Worm (Caenorhabditis elegans) whole organism, L1 larva: ENCODE data around the gene nhr-170.
"Not testable (repeated sequence)": the region's sequence is repeated elsewhere in the genome, so short reads cannot be mapped to it uniquely, and the experiment has no call there.

Source experiments
- C04F5.9 ChIP-seq: sonication (generic microtip); optimal IDR thresholded peaks from 2 replicates; lab custom pipeline; 2016; ENCODE audit warnings: missing genetic modification characterization, missing compliant biosample characterization
- C34B4.2 ChIP-seq: sonication (generic microtip); optimal IDR thresholded peaks from 2 replicates; lab custom pipeline; 2017; ENCODE audit warnings: mild to moderate bottlenecking, missing genetic modification characterization, missing compliant biosample characterization
- aha-1 ChIP-seq: fragments of 150-350 bp; optimal IDR thresholded peaks from 2 replicates; lab custom pipeline; 2014; ENCODE audit warnings: missing biosample characterization, missing genetic modification characterization
- ceh-8 ChIP-seq: fragments of 200-800 bp; sonication (Bioruptor generic); optimal IDR thresholded peaks from 2 replicates; lab custom pipeline; 2018; ENCODE audit warnings: mild to moderate bottlenecking, missing genetic modification characterization, moderate library complexity, missing compliant biosample characterization
- ceh-82 ChIP-seq, 3 experiments: fragments of 150-350 bp in 1 of 3; sonication (generic microtip) in 2 of 3; optimal IDR thresholded peaks; 2 replicates each; lab custom pipeline; 2014 to 2017; ENCODE audit warnings: missing biosample characterization in 3 of 3, missing genetic modification characterization in 3 of 3
- ceh-90 ChIP-seq: sonication (generic microtip); optimal IDR thresholded peaks from 2 replicates; lab custom pipeline; 2016; ENCODE audit warnings: missing genetic modification characterization, missing compliant biosample characterization
- ces-1 ChIP-seq: fragments of 150-350 bp; optimal IDR thresholded peaks from 2 replicates; lab custom pipeline; 2014; ENCODE audit warnings: missing biosample characterization, missing genetic modification reagents, missing genetic modification characterization
- efl-1 ChIP-seq, 4 experiments: fragments of 150-350 bp; optimal IDR thresholded peaks in 3 of 4; peaks in 1 of 4; 1 replicate in 1 of 4; 2 replicates in 3 of 4; lab custom pipeline; 2014; ENCODE audit warnings: missing biosample characterization in 2 of 4, missing genetic modification characterization in 2 of 4, missing genetic modification reagents in 2 of 4
- efl-3 ChIP-seq: fragments of 200-800 bp; sonication (Bioruptor generic); optimal IDR thresholded peaks from 2 replicates; lab custom pipeline; 2018; ENCODE audit warnings: mild to moderate bottlenecking, missing genetic modification characterization, missing compliant biosample characterization
- egl-13 ChIP-seq: sonication (generic microtip); optimal IDR thresholded peaks from 2 replicates; lab custom pipeline; 2016; ENCODE audit warnings: missing genotype, missing genetic modification reagents, missing genetic modification characterization, missing compliant biosample characterization
- elt-2 ChIP-seq: sonication (generic microtip); optimal IDR thresholded peaks from 2 replicates; lab custom pipeline; 2016; ENCODE audit warnings: missing genetic modification characterization, mild to moderate bottlenecking, inconsistent platforms, missing compliant biosample characterization, missing genetic modification reagents
- fkh-4 ChIP-seq: sonication (generic microtip); optimal IDR thresholded peaks from 2 replicates; lab custom pipeline; 2016; ENCODE audit warnings: missing compliant biosample characterization, missing genetic modification characterization, borderline replicate concordance
- grh-1 ChIP-seq: fragments of 200-800 bp; sonication (Bioruptor generic); IDR thresholded peaks from 2 replicates; pipeline ENCODE4 v1.3.6; 2022; ENCODE audit warnings: missing genetic modification reagents, missing genetic modification characterization, missing compliant biosample characterization
- hlh-17 ChIP-seq: fragments of 200-800 bp; sonication (Bioruptor generic); optimal IDR thresholded peaks from 2 replicates; lab custom pipeline; 2018; ENCODE audit warnings: missing genetic modification characterization, mild to moderate bottlenecking, missing compliant biosample characterization, moderate library complexity, borderline replicate concordance
- lin-13 ChIP-seq: fragments of 150-350 bp; optimal IDR thresholded peaks from 2 replicates; lab custom pipeline; 2014; ENCODE audit warnings: missing biosample characterization, missing genetic modification reagents, missing genetic modification characterization
- mef-2 ChIP-seq: fragments of 150-350 bp; optimal IDR thresholded peaks from 2 replicates; lab custom pipeline; 2014; ENCODE audit warnings: missing biosample characterization, missing genetic modification characterization
- mep-1 ChIP-seq: fragments of 150-350 bp; optimal IDR thresholded peaks from 2 replicates; lab custom pipeline; 2014; ENCODE audit warnings: missing biosample characterization, missing genetic modification characterization
- nhr-11 ChIP-seq: fragments of 150-350 bp; optimal IDR thresholded peaks from 2 replicates; lab custom pipeline; 2014; ENCODE audit warnings: missing biosample characterization, missing genetic modification characterization
- nhr-237 ChIP-seq: fragments of 150-350 bp; optimal IDR thresholded peaks from 2 replicates; lab custom pipeline; 2014; ENCODE audit warnings: missing biosample characterization, missing genetic modification characterization
- nhr-47 ChIP-seq: sonication (generic microtip); optimal IDR thresholded peaks from 2 replicates; lab custom pipeline; 2016; ENCODE audit warnings: mild to moderate bottlenecking, missing genetic modification characterization, moderate library complexity, missing compliant biosample characterization
- nhr-90 ChIP-seq: sonication (generic microtip); optimal IDR thresholded peaks from 2 replicates; lab custom pipeline; 2016; ENCODE audit warnings: mild to moderate bottlenecking, missing genetic modification characterization, missing compliant biosample characterization; ENCODE audit not compliant: poor library complexity
- pax-3 ChIP-seq: fragments of 200-800 bp; sonication (Bioruptor generic); optimal IDR thresholded peaks from 2 replicates; lab custom pipeline; 2018; ENCODE audit warnings: mild to moderate bottlenecking, missing genetic modification characterization, moderate library complexity, missing compliant biosample characterization
- snu-23 ChIP-seq: sonication (generic microtip); optimal IDR thresholded peaks from 2 replicates; lab custom pipeline; 2016; ENCODE audit warnings: missing genetic modification characterization, missing compliant biosample characterization
- sox-4 ChIP-seq: sonication (generic microtip); optimal IDR thresholded peaks from 2 replicates; lab custom pipeline; 2016; ENCODE audit warnings: missing genetic modification characterization, missing compliant biosample characterization
- unc-98 ChIP-seq: fragments of 200-800 bp; sonication (Bioruptor generic); IDR thresholded peaks from 2 replicates; pipeline ENCODE4 v1.3.6; 2022; ENCODE audit warnings: missing genetic modification characterization, missing compliant biosample characterization
- xbp-1 ChIP-seq: sonication (generic microtip); optimal IDR thresholded peaks from 2 replicates; lab custom pipeline; 2016; ENCODE audit warnings: missing genetic modification characterization, missing compliant biosample characterization
- zip-4 ChIP-seq: fragments of 200-800 bp; sonication (Bioruptor generic); optimal IDR thresholded peaks from 2 replicates; lab custom pipeline; 2018; ENCODE audit warnings: mild to moderate bottlenecking, missing genetic modification characterization, moderate library complexity, missing compliant biosample characterization
- ztf-4 ChIP-seq: fragments of 150-350 bp; optimal IDR thresholded peaks from 2 replicates; lab custom pipeline; 2014; ENCODE audit warnings: missing biosample characterization, missing genetic modification characterization

nhr-170 gene

DNA sequence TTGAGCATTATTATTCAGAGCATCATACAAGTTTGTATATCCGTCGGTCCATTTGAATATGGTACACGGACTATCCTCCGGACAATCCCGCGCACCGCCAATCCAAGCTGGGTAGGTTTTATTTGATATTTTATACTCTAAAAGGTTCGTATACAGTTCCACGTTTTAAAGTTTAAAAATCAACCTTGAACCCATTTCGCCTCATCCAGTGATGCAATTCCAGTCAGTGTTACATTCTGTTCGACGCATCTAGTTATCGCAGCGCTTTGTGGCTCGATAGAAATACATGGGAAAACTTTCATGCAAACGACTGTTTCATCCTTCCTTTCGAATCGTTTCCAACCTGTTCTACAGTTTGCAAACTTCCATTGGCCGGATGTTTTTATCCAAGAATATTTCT is 30.7 kb downstream of the nhr-170 start:
- no peak for TF ChIP-seq nhr-237 (tag; lab: Kevin White, UChicago)
- no peak for TF ChIP-seq xbp-1
- no peak for TF ChIP-seq zip-4 (GFP tag; lab: Kevin White, UChicago)
- no peak for TF ChIP-seq nhr-47 (tag; lab: Kevin White, UChicago)
- no peak for TF ChIP-seq fkh-4 (tag; lab: Kevin White, UChicago)
- TF ChIP-seq unc-98 (GFP tag; lab: Robert Waterston, UW) = no peak
- no peak for TF ChIP-seq nhr-90

DNA sequence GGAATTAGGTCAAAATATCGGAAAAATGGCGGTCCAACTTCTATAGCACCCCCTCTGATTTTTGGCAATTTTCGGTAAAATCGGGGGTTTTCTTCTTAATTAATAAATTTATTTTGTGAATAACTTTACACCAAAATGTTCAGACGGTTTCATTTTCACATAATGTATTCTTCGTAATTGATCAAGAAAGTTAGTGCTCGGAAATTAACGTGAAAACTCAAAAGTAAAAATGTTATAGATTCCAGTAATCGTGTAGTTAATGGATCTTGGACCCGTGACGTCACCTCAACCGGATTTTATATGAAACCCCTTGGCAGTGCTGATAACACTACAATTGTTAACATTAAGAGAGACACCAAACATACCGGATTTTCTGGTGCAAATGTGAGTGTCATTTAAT is 38.6 kb downstream of the nhr-170 start, which contains the start of gene F11D11.22:
F11D11.22 (plus strand) TSS at position 301 of the 400 bp plus-strand sequence.
- not testable (repeated sequence) for TF ChIP-seq ces-1 (GFP tag; lab: Kevin White, UChicago); nhr-11; grh-1 (GFP tag; lab: Robert Waterston, UW)

DNA sequence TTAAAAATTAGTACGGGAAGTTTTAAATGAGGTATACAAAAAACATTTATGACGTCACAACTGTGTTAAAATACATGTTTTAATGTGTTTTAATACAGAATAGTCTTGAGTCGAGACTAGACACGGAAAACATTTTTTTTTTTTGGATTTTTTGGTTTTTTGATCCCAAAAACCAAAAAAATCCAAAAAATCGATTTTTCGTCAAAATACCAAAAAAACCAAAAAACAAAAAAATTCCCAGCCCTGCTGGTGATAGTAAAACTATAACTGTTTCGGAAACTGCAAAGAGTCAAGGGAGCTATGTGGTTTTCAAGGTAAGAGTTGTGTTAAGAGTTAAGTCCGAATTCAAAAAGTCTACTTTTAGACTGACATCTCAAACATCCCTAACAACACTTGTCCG is 39.5 kb downstream of the nhr-170 start, which contains the start of gene F11D11.4:
F11D11.4 (plus strand) TSS at position 301 of the 400 bp plus-strand sequence.
- TF ChIP-seq mep-1 (tag; lab: Kevin White, UChicago) (no peak), efl-1 (optimal IDR thresholded peaks at IDR 0.05; lab: Kevin White, UChicago) (no peak), efl-1 (GFP tag; optimal IDR thresholded peaks at IDR 0.05 in 1 of 2; lab: Kevin White, UChicago) (no peak)

DNA sequence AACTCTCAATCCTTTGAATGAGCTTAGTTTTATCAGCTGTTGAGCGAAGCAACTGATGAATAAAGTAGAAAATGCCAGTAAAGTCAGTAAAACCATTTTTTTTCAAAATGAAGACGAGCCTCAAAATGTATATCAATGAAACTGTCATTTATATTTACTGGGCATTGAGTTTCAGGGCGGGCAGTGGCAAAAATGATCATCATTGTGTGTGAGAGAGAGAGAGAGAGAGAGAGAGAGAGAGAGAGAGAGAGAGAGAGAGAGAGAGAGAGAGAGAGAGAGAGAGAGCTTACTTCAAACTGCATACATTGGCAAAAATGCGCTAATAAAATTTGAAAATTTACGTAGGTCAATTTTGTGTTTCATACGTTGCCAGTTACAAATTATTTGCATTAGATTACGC is 40.5 kb downstream of the nhr-170 start, which contains the start of gene F11D11.3:
F11D11.3 (minus strand) TSS at position 101 of the 400 bp plus-strand sequence.
- no peak for TF ChIP-seq ceh-90 (tag; lab: Kevin White, UChicago)
- no peak for TF ChIP-seq ces-1 (GFP tag; lab: Kevin White, UChicago)
- no peak for TF ChIP-seq ztf-4 (tag; lab: Kevin White, UChicago)
- TF ChIP-seq hlh-17 (GFP tag; lab: Kevin White, UChicago) = no peak
- TF ChIP-seq zip-4 (GFP tag; lab: Kevin White, UChicago) = no peak
- no peak for TF ChIP-seq elt-2
- TF ChIP-seq ceh-8 (GFP tag; lab: Kevin White, UChicago) = no peak
- TF ChIP-seq ceh-82 (tag; optimal IDR thresholded peaks at IDR 0.05; lab: Kevin White, UChicago) = no peak
- TF ChIP-seq sox-4 (tag; lab: Kevin White, UChicago) = no peak
- TF ChIP-seq pax-3 (tag; lab: Kevin White, UChicago) = no peak
- no peak for TF ChIP-seq grh-1 (GFP tag; lab: Robert Waterston, UW)
- TF ChIP-seq nhr-90 = no peak
- TF ChIP-seq lin-13 = no peak
- no peak for TF ChIP-seq C04F5.9
- no peak for TF ChIP-seq snu-23 (GFP tag; lab: Kevin White, UChicago)
- TF ChIP-seq egl-13 = no peak
- TF ChIP-seq aha-1 (tag; lab: Kevin White, UChicago) = no peak
- no peak for TF ChIP-seq mef-2 (tag; lab: Kevin White, UChicago)
- TF ChIP-seq, all 84 proteins: peak for 0

DNA sequence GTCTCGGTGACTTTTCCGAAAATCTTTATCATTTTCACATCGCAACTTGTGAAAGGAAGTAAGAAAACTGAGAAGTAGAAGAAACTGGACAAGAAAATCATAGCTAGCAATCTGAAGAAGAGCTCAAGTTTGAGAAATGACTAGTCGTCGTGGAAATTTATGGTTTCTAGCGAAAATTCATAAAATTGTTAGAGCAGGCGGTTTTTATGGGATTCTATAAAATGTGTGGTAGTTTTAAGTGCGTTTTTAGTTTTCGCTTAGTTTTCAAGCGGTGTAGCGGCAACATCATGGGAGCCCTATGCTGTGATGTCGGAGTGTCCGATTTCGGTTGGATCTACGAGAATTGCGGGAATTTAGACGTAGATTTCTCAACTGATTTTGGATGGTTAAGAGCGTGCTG is 46.3 kb downstream of the nhr-170 start, which contains the start of gene clec-254:
clec-254 (minus strand) TSS at position 101 of the 400 bp plus-strand sequence.
- TF ChIP-seq efl-3 (GFP tag; lab: Kevin White, UChicago); nhr-47 (tag; lab: Kevin White, UChicago); mef-2 (tag; lab: Kevin White, UChicago): not testable (repeated sequence)
- TF ChIP-seq, all 84 proteins: peak for 0; not testable (repeated sequence) for 84

DNA sequence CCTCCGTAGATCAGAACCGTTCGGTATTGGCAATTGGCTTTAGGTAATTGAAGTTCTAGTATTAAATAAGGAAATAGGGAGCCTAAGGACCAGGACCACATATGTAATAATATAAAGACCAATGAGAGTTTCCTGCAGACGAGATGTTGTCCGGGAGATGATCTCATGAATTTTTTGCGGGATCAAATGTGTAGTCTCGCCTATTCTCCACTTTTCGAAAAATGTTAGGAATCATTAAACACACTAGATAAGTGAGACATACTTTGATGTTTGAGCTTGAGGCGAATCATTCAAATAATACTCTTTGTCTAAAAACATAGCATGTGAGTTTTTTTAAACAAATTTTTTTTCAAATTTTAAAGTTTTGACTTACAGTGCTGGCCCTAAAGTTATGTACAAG is 47.6 kb downstream of the nhr-170 start, which contains the start of gene F11D11.6:
F11D11.6 (minus strand) TSS at position 101 of the 400 bp plus-strand sequence.
- no peak for TF ChIP-seq grh-1 (GFP tag; lab: Robert Waterston, UW)
- no peak for TF ChIP-seq efl-3 (GFP tag; lab: Kevin White, UChicago)
- TF ChIP-seq C34B4.2 (tag; lab: Kevin White, UChicago) = no peak
